Worm (Caenorhabditis elegans): Measurements from ENCODE around the gene ras-1.

Gene ras-1

ce11 chrII:12362262-12362661 is 10.2 kb upstream of the ras-1 start:
- TF ChIP-seq lin-13 (tag; optimal IDR thresholded peaks at IDR 0.05) (no peak), ceh-83 (GFP tag; optimal IDR thresholded peaks at IDR 0.05) (peak; percentile 52), zip-8 (tag; optimal IDR thresholded peaks at IDR 0.05) (no peak)

DNA sequence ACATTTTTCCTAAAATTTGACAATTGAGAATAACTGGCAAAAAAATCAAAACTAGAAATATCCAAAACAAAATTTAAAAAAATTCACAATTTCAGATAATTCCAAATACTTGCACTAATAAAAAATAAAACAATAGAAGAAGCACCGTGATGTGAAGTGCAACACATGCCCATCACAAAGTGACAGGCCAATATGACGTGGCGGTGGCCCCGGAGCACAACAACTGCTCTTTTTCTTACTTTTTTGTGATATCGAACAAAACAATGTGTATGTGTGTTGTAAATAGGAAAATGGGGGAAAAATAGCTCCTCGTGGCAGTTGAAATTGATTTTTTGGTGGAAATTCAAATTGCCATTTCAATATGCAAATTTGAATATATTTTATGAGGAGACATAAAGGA is 1.8 kb upstream of the ras-1 start:
- TF ChIP-seq ceh-39 (tag; optimal IDR thresholded peaks at IDR 0.05) = no peak
- no peak for TF ChIP-seq ceh-43 (GFP tag; optimal IDR thresholded peaks at IDR 0.05)
- TF ChIP-seq hlh-1 (tag; optimal IDR thresholded peaks at IDR 0.05) = peak; percentile 97
- peak; percentile 89 for TF ChIP-seq unc-62 (GFP tag; optimal IDR thresholded peaks at IDR 0.05)
- no peak for TF ChIP-seq cnd-1 (tag; optimal IDR thresholded peaks at IDR 0.05)
- no peak for TF ChIP-seq unc-120 (tag; optimal IDR thresholded peaks at IDR 0.05; ENCODE audit: poor library complexity, severe bottlenecking)
- no peak for TF ChIP-seq tbx-8 (GFP tag; optimal IDR thresholded peaks at IDR 0.05)

ce11 chrII:12353104-12353503 is 1.1 kb upstream of the ras-1 start:
- TF ChIP-seq nhr-2 (tag; optimal IDR thresholded peaks at IDR 0.05) (no peak), nhr-28 (tag; optimal IDR thresholded peaks at IDR 0.05) (no peak), bed-3 (GFP tag; optimal IDR thresholded peaks at IDR 0.05) (no peak), ces-1 (GFP tag; optimal IDR thresholded peaks at IDR 0.05) (no peak)

ce11 chrII:12350737-12351275 is 1.2 kb downstream of the ras-1 start:
- TF ChIP-seq snpc-4 (tag; optimal IDR thresholded peaks at IDR 0.05) (no peak), mls-2 (tag; optimal IDR thresholded peaks at IDR 0.05) (no peak), unc-62 (GFP tag; optimal IDR thresholded peaks at IDR 0.05) (no peak), ham-2 (GFP tag; optimal IDR thresholded peaks at IDR 0.05) (no peak), ceh-43 (GFP tag; optimal IDR thresholded peaks at IDR 0.05) (no peak), bed-3 (GFP tag; optimal IDR thresholded peaks at IDR 0.05) (no peak), ceh-39 (tag; optimal IDR thresholded peaks at IDR 0.05) (no peak), lsy-2 (tag; optimal IDR thresholded peaks at IDR 0.05) (peak; percentile 41), ces-1 (GFP tag; optimal IDR thresholded peaks at IDR 0.05) (no peak)

- no peak for TF ChIP-seq mab-5 (tag; optimal IDR thresholded peaks at IDR 0.05)
- TF ChIP-seq M03D4.4 (tag; optimal IDR thresholded peaks at IDR 0.05) = no peak
- TF ChIP-seq bed-3 (GFP tag; optimal IDR thresholded peaks at IDR 0.05) = no peak
- TF ChIP-seq blmp-1 (tag; optimal IDR thresholded peaks at IDR 0.05) = no peak
- no peak for TF ChIP-seq snpc-4 (tag; optimal IDR thresholded peaks at IDR 0.05)
- TF ChIP-seq ham-2 (GFP tag; optimal IDR thresholded peaks at IDR 0.05) = no peak
- no peak for TF ChIP-seq elt-3 (tag; optimal IDR thresholded peaks at IDR 0.05)
These were observed 2.2 kb downstream of the ras-1 start for ce11 chrII:12349866-12350265.

DNA sequence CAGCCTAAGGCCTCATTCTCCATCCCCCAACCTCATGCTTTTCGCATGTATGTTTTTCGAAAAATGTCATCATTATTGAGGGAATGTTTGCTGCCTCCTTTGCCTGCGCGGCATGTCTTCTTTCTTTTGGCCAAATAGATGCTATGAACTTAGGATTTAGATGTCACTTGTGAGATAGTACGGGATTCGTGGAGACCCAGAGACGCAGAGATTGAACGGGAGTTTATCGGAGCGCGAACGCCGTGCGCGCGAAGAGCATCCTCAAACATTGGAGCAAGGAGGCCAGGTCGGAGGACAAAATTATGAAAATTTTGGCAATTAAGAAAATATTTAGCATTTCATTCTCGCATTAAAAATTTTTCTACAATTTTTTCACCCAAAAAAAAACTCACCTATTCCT is 3.1 kb downstream of the ras-1 start:
- TF ChIP-seq snpc-4 (tag; optimal IDR thresholded peaks at IDR 0.05) (no peak), pha-4 (tag; optimal IDR thresholded peaks at IDR 0.05) (peak; percentile 29), ceh-83 (GFP tag; optimal IDR thresholded peaks at IDR 0.05) (no peak), sptf-1 (tag; optimal IDR thresholded peaks at IDR 0.05) (no peak), hlh-1 (tag; optimal IDR thresholded peaks at IDR 0.05) (no peak), flh-1 (GFP tag; optimal IDR thresholded peaks at IDR 0.05) (no peak), ztf-11 (tag; optimal IDR thresholded peaks at IDR 0.05) (no peak), lsy-2 (tag; optimal IDR thresholded peaks at IDR 0.05) (no peak), unc-120 (tag; optimal IDR thresholded peaks at IDR 0.05; ENCODE audit: poor library complexity, severe bottlenecking) (peak; percentile 18)

DNA sequence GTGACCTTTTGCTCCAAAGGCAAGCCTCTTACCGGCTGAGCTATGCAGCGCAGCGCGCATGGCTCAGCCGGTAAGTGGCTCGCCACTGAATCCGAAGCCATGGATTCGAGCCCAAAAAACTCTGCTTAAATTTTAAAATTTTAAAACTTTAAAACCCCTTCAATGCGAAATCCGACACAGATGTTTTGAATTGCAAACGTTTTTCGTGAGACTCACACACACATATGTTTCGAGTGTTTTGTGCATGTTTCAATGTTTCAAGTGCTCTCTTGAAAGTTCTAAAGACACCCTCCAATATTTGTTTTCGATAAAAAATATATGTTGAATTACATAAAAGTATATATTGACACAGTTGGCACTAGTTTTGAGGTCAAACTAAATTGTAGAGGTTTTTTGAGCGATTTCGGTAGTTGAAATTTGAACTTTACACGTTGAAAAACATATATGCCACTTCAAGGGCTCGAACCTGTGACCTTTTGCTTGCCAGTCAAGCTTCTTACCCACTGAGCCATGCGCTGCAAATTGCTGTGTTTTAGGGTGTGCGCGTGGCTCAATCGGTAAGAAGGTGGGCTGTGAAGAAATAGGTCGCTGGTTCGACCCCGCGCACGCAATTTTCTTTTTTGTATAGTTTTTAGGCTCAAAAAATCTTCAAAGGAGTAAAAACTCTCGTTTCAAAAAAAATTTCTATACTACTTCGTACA is 5.6 kb downstream of the ras-1 start:
- no peak for TF ChIP-seq lsy-2 (tag; optimal IDR thresholded peaks at IDR 0.05)
- TF ChIP-seq mep-1 (tag; optimal IDR thresholded peaks at IDR 0.05) = no peak
- no peak for TF ChIP-seq blmp-1 (tag; optimal IDR thresholded peaks at IDR 0.05)
- no peak for TF ChIP-seq nhr-28 (tag; optimal IDR thresholded peaks at IDR 0.05)
- no peak for TF ChIP-seq sem-2 (GFP tag; optimal IDR thresholded peaks at IDR 0.05)
- TF ChIP-seq cnd-1 (tag; optimal IDR thresholded peaks at IDR 0.05) = no peak
- TF ChIP-seq mab-5 (tag; optimal IDR thresholded peaks at IDR 0.05) = no peak
- TF ChIP-seq unc-39 (tag; optimal IDR thresholded peaks at IDR 0.05) = no peak
- TF ChIP-seq ham-2 (GFP tag; optimal IDR thresholded peaks at IDR 0.05) = no peak
- TF ChIP-seq unc-62 (GFP tag; optimal IDR thresholded peaks at IDR 0.05) = no peak
- no peak for TF ChIP-seq bed-3 (GFP tag; optimal IDR thresholded peaks at IDR 0.05)
- TF ChIP-seq tbx-8 (GFP tag; optimal IDR thresholded peaks at IDR 0.05) = no peak
